Worm (Caenorhabditis elegans): Measurements from ENCODE around the gene pho-1.

- TF ChIP-seq dpl-1 (GFP tag; optimal IDR thresholded peaks at IDR 0.05) (no peak), hsf-1 (GFP tag; IDR thresholded peaks at IDR 0.05) (no peak), unc-62 (GFP tag; optimal IDR thresholded peaks at IDR 0.05) (no peak), let-607 (tag; optimal IDR thresholded peaks at IDR 0.05) (no peak)
Measured at ce11 chrII:5285029-5285428, 49.4 kb upstream of the pho-1 start, which contains the start of gene gur-5.
